Worm (Caenorhabditis elegans): ENCODE measurements around the gene T19B10.2.

T19B10.2 gene

ce11 chrV:11225981-11226380, 4.9 kb downstream of the T19B10.2 start, which contains the start of gene bgal-1 (continued):
- TF ChIP-seq fos-1 (tag; optimal IDR thresholded peaks at IDR 0.05) (no peak), ces-1 (GFP tag; optimal IDR thresholded peaks at IDR 0.05) (no peak), lin-15B (tag; optimal IDR thresholded peaks at IDR 0.05) (no peak), lin-14 (GFP tag; optimal IDR thresholded peaks at IDR 0.05) (peak; percentile 37), efl-1 (optimal IDR thresholded peaks at IDR 0.05) (no peak), efl-1 (GFP tag; optimal IDR thresholded peaks at IDR 0.05 in 1 of 2) (no peak), swsn-7 (tag; optimal IDR thresholded peaks at IDR 0.05) (no peak), elt-2 (tag; optimal IDR thresholded peaks at IDR 0.05) (no peak), pag-3 (tag; optimal IDR thresholded peaks at IDR 0.05; ENCODE audit: borderline replicate concordance, insufficient read depth) (no peak)

ce11 chrV:11228653-11229173, 7.6 kb downstream of the T19B10.2 start, which contains the start of gene pqn-70:
pqn-70 (minus strand) TSS chrV:11228703.
- TF ChIP-seq irx-1 (tag; optimal IDR thresholded peaks at IDR 0.05) (peak; percentile 65), unc-98 (GFP tag; IDR thresholded peaks at IDR 0.05) (no peak), swsn-7 (tag; optimal IDR thresholded peaks at IDR 0.05) (peak; percentile 83), fkh-10 (GFP tag; optimal IDR thresholded peaks at IDR 0.05) (peak; percentile 37), fkh-8 (tag; optimal IDR thresholded peaks at IDR 0.05) (peak; percentile 74), blmp-1 (tag; optimal IDR thresholded peaks at IDR 0.05) (peak; percentile 92), alr-1 (tag; optimal IDR thresholded peaks at IDR 0.05; ENCODE audit: borderline replicate concordance) (no peak), lir-3 (tag; optimal IDR thresholded peaks at IDR 0.05; ENCODE audit: poor library complexity) (peak; percentile 74), mef-2 (tag; optimal IDR thresholded peaks at IDR 0.05) (no peak), dsc-1 (tag; optimal IDR thresholded peaks at IDR 0.05) (peak; percentile 66), snpc-4 (tag; optimal IDR thresholded peaks at IDR 0.05) (peak; percentile 72), efl-3 (GFP tag; optimal IDR thresholded peaks at IDR 0.05) (no peak), unc-30 (tag; optimal IDR thresholded peaks at IDR 0.05) (no peak), lin-13 (GFP tag; optimal IDR thresholded peaks at IDR 0.05) (peak; percentile 68), ztf-4 (tag; optimal IDR thresholded peaks at IDR 0.05) (peak; percentile 75), nhr-84 (tag; optimal IDR thresholded peaks at IDR 0.05) (no peak), fkh-4 (tag; optimal IDR thresholded peaks at IDR 0.05; ENCODE audit: borderline replicate concordance) (no peak), nhr-11 (tag; optimal IDR thresholded peaks at IDR 0.05) (peak; percentile 12), unc-130 (tag; optimal IDR thresholded peaks at IDR 0.05) (peak; percentile 87), Y116A8C.19 (tag; optimal IDR thresholded peaks at IDR 0.05; ENCODE audit: borderline replicate concordance) (no peak), zag-1 (tag; optimal IDR thresholded peaks at IDR 0.05) (no peak), unc-62 (GFP tag; optimal IDR thresholded peaks at IDR 0.05) (no peak), unc-86 (tag; optimal IDR thresholded peaks at IDR 0.05) (peak; percentile 80), pqm-1 (tag; optimal IDR thresholded peaks at IDR 0.05) (no peak), dpl-1 (GFP tag; optimal IDR thresholded peaks at IDR 0.05) (peak; percentile 41 to 75 (median 69)), nhr-19 (GFP tag; conservative IDR thresholded peaks at IDR 0.05) (peak; percentile 83), elt-3 (tag; optimal IDR thresholded peaks at IDR 0.05) (peak in 2 of 6 experiments; percentile 42 to 54), tbx-2 (tag; optimal IDR thresholded peaks at IDR 0.05) (peak; percentile 86), vab-15 (tag; optimal IDR thresholded peaks at IDR 0.05) (no peak), ceh-90 (tag; optimal IDR thresholded peaks at IDR 0.05) (no peak), fos-1 (tag; optimal IDR thresholded peaks at IDR 0.05) (peak; percentile 28), F16B12.6 (tag; optimal IDR thresholded peaks at IDR 0.05) (peak; percentile 48), lin-39 (tag; optimal IDR thresholded peaks at IDR 0.05) (peak; percentile 23), ceh-63 (GFP tag; optimal IDR thresholded peaks at IDR 0.05) (no peak), sup-37 (GFP tag; optimal IDR thresholded peaks at IDR 0.05) (no peak), lin-14 (GFP tag; optimal IDR thresholded peaks at IDR 0.05) (peak; percentile 97), nhr-20 (tag; optimal IDR thresholded peaks at IDR 0.05) (peak; percentile 90), zip-4 (GFP tag; optimal IDR thresholded peaks at IDR 0.05) (peak; percentile 25), isw-1 (GFP tag; IDR thresholded peaks at IDR 0.05) (peak; percentile 85), nhr-237 (tag; optimal IDR thresholded peaks at IDR 0.05) (peak; percentile 39), ceh-88 (GFP tag; IDR thresholded peaks at IDR 0.05) (peak; percentile 40; the same call in 1 of the 2 replicates), ets-5 (GFP tag; IDR thresholded peaks at IDR 0.05) (no peak), pag-3 (tag; optimal IDR thresholded peaks at IDR 0.05; ENCODE audit: borderline replicate concordance, insufficient read depth) (no peak), rnt-1 (tag; optimal IDR thresholded peaks at IDR 0.05) (peak; percentile 84), nhr-77 (tag; optimal IDR thresholded peaks at IDR 0.05) (peak; percentile 48)

All from whole organism, L1 larva.